Worm (Caenorhabditis elegans): Measurements from ENCODE around the gene F09C12.2.
A peak's percentile ranks its signal among the peaks of the same experiment; 100 is the strongest.

Gene F09C12.2

ce11 chrII:5109693-5110092 lies at the start of gene F09C12.2:
Gene F09C12.2, plus strand, starts transcription at chrII:5110012.
- TF ChIP-seq tab-1 (GFP tag; IDR thresholded peaks at IDR 0.05) (no peak), ztf-29 (GFP tag; IDR thresholded peaks at IDR 0.05) (no peak), ref-1 (GFP tag; conservative IDR thresholded peaks at IDR 0.05) (no peak)

ce11 chrII:5060719-5061118 lies 49.1 kb upstream of the F09C12.2 start, which contains the start of gene pho-12:
Gene pho-12, minus strand, starts transcription at chrII:5060819.
- TF ChIP-seq ref-1 (GFP tag; conservative IDR thresholded peaks at IDR 0.05), result no peak
- no peak for TF ChIP-seq T22C8.4 (GFP tag; IDR thresholded peaks at IDR 0.05)
- no peak for TF ChIP-seq ztf-29 (GFP tag; IDR thresholded peaks at IDR 0.05)

ce11 chrII:5061794-5062368 lies 47.9 kb upstream of the F09C12.2 start, which contains the start of gene smc-5:
Gene smc-5, plus strand, starts transcription at chrII:5062125.
- TF ChIP-seq ztf-23 (GFP tag; IDR thresholded peaks at IDR 0.05) (0 out of 2 replicates have a peak, but pooled peaks have one; percentile 38), tab-1 (GFP tag; IDR thresholded peaks at IDR 0.05) (no peak), ref-1 (GFP tag; conservative IDR thresholded peaks at IDR 0.05) (no peak), med-1 (GFP tag; optimal IDR thresholded peaks at IDR 0.05; ENCODE audit: insufficient read depth) (no peak), ztf-29 (GFP tag; IDR thresholded peaks at IDR 0.05) (no peak), cog-1 (tag; optimal IDR thresholded peaks at IDR 0.05) (peak; percentile 4), T22C8.4 (GFP tag; IDR thresholded peaks at IDR 0.05) (0 out of 2 replicates have a peak, but pooled peaks have one; percentile 9), klf-2 (GFP tag; conservative IDR thresholded peaks at IDR 0.05) (0 out of 2 replicates have a peak, but pooled peaks have one; percentile 55), flt-1 (GFP tag; IDR thresholded peaks at IDR 0.05) (peak; percentile 56; the same call in 1 of the 2 replicates)

- TF ChIP-seq klf-2 (GFP tag; conservative IDR thresholded peaks at IDR 0.05) (no peak), ref-1 (GFP tag; conservative IDR thresholded peaks at IDR 0.05) (no peak), ztf-23 (GFP tag; IDR thresholded peaks at IDR 0.05) (no peak), tab-1 (GFP tag; IDR thresholded peaks at IDR 0.05) (no peak), cog-1 (tag; optimal IDR thresholded peaks at IDR 0.05) (no peak)
Measured at ce11 chrII:5066967-5067366, 42.8 kb upstream of the F09C12.2 start.

- no peak for TF ChIP-seq T22C8.4 (GFP tag; IDR thresholded peaks at IDR 0.05)
- TF ChIP-seq flt-1 (GFP tag; IDR thresholded peaks at IDR 0.05), result no peak
- TF ChIP-seq ztf-29 (GFP tag; IDR thresholded peaks at IDR 0.05), result no peak
- TF ChIP-seq cog-1 (tag; optimal IDR thresholded peaks at IDR 0.05), result no peak
- TF ChIP-seq tab-1 (GFP tag; IDR thresholded peaks at IDR 0.05), result no peak
- no peak for TF ChIP-seq ztf-23 (GFP tag; IDR thresholded peaks at IDR 0.05)
- no peak for TF ChIP-seq klf-2 (GFP tag; conservative IDR thresholded peaks at IDR 0.05)
- TF ChIP-seq med-1 (GFP tag; optimal IDR thresholded peaks at IDR 0.05; ENCODE audit: insufficient read depth), result no peak
- no peak for TF ChIP-seq ref-1 (GFP tag; conservative IDR thresholded peaks at IDR 0.05)
Measured at ce11 chrII:5067927-5068326, 41.9 kb upstream of the F09C12.2 start, which contains the start of gene C27A2.8. Gene C27A2.8, minus strand, starts transcription at chrII:5068043.

- TF ChIP-seq ref-1 (GFP tag; conservative IDR thresholded peaks at IDR 0.05) (no peak), cog-1 (tag; optimal IDR thresholded peaks at IDR 0.05) (no peak), tab-1 (GFP tag; IDR thresholded peaks at IDR 0.05) (no peak), med-1 (GFP tag; optimal IDR thresholded peaks at IDR 0.05; ENCODE audit: insufficient read depth) (no peak), ztf-23 (GFP tag; IDR thresholded peaks at IDR 0.05) (no peak), T22C8.4 (GFP tag; IDR thresholded peaks at IDR 0.05) (no peak), ztf-29 (GFP tag; IDR thresholded peaks at IDR 0.05) (no peak), klf-2 (GFP tag; conservative IDR thresholded peaks at IDR 0.05) (no peak)
Measured at ce11 chrII:5069525-5069924, 40.3 kb upstream of the F09C12.2 start, which contains the start of gene idpb-2. Gene idpb-2, minus strand, starts transcription at chrII:5069625.

- no peak for TF ChIP-seq cog-1 (tag; optimal IDR thresholded peaks at IDR 0.05)
- TF ChIP-seq med-1 (GFP tag; optimal IDR thresholded peaks at IDR 0.05; ENCODE audit: insufficient read depth), result no peak
- no peak for TF ChIP-seq ztf-23 (GFP tag; IDR thresholded peaks at IDR 0.05)
- TF ChIP-seq T22C8.4 (GFP tag; IDR thresholded peaks at IDR 0.05), result no peak
- TF ChIP-seq tab-1 (GFP tag; IDR thresholded peaks at IDR 0.05), result no peak
- TF ChIP-seq ztf-29 (GFP tag; IDR thresholded peaks at IDR 0.05), result no peak
Measured at ce11 chrII:5071265-5071664, 38.5 kb upstream of the F09C12.2 start, which contains the start of gene C27A2.7. Gene C27A2.7, minus strand, starts transcription at chrII:5071365.

- TF ChIP-seq T22C8.4 (GFP tag; IDR thresholded peaks at IDR 0.05), result peak; percentile 63; the same call in 1 of the 2 replicates
- TF ChIP-seq flt-1 (GFP tag; IDR thresholded peaks at IDR 0.05), result no peak
Measured at ce11 chrII:5081124-5081913, 28.5 kb upstream of the F09C12.2 start, which contains the start of gene dsh-2. Gene dsh-2, minus strand, starts transcription at chrII:5081174.

ce11 chrII:5083341-5083740 lies 26.5 kb upstream of the F09C12.2 start, which contains the start of gene C04G6.4:
Gene C04G6.4, minus strand, starts transcription at chrII:5083441.
- no peak for TF ChIP-seq flt-1 (GFP tag; IDR thresholded peaks at IDR 0.05)
- TF ChIP-seq med-1 (GFP tag; optimal IDR thresholded peaks at IDR 0.05; ENCODE audit: insufficient read depth), result no peak
- TF ChIP-seq tab-1 (GFP tag; IDR thresholded peaks at IDR 0.05), result no peak
- no peak for TF ChIP-seq cog-1 (tag; optimal IDR thresholded peaks at IDR 0.05)
- TF ChIP-seq ztf-23 (GFP tag; IDR thresholded peaks at IDR 0.05), result no peak
- no peak for TF ChIP-seq T22C8.4 (GFP tag; IDR thresholded peaks at IDR 0.05)
- no peak for TF ChIP-seq ref-1 (GFP tag; conservative IDR thresholded peaks at IDR 0.05)
- TF ChIP-seq ztf-29 (GFP tag; IDR thresholded peaks at IDR 0.05), result no peak
- no peak for TF ChIP-seq klf-2 (GFP tag; conservative IDR thresholded peaks at IDR 0.05)

- TF ChIP-seq klf-2 (GFP tag; conservative IDR thresholded peaks at IDR 0.05) (no peak), tab-1 (GFP tag; IDR thresholded peaks at IDR 0.05) (no peak), ref-1 (GFP tag; conservative IDR thresholded peaks at IDR 0.05) (no peak), flt-1 (GFP tag; IDR thresholded peaks at IDR 0.05) (no peak), ztf-29 (GFP tag; IDR thresholded peaks at IDR 0.05) (no peak), med-1 (GFP tag; optimal IDR thresholded peaks at IDR 0.05; ENCODE audit: insufficient read depth) (no peak), cog-1 (tag; optimal IDR thresholded peaks at IDR 0.05) (no peak), T22C8.4 (GFP tag; IDR thresholded peaks at IDR 0.05) (no peak), ztf-23 (GFP tag; IDR thresholded peaks at IDR 0.05) (no peak)
Measured at ce11 chrII:5084225-5084624, 25.6 kb upstream of the F09C12.2 start.

All from whole organism, midembryonic.